Worm (Caenorhabditis elegans): ENCODE data around the gene srlf-24.

- no peak for TF ChIP-seq ets-4 (tag; optimal IDR thresholded peaks at IDR 0.05)
- no peak for TF ChIP-seq elt-4 (tag; optimal IDR thresholded peaks at IDR 0.05)
- no peak for TF ChIP-seq unc-86 (tag; optimal IDR thresholded peaks at IDR 0.05)
- no peak for TF ChIP-seq pax-1 (tag; optimal IDR thresholded peaks at IDR 0.05)
- peak; percentile 79 for TF ChIP-seq nhr-11 (tag; optimal IDR thresholded peaks at IDR 0.05)
- TF ChIP-seq hlh-30 (tag; optimal IDR thresholded peaks at IDR 0.05; ENCODE audit: insufficient read depth): no peak
- no peak for TF ChIP-seq elt-2 (tag; optimal IDR thresholded peaks at IDR 0.05)
- TF ChIP-seq gmeb-2 (tag; optimal IDR thresholded peaks at IDR 0.05): no peak
- TF ChIP-seq odd-2 (tag; optimal IDR thresholded peaks at IDR 0.05): no peak
- TF ChIP-seq rnt-1 (tag; optimal IDR thresholded peaks at IDR 0.05): no peak
- no peak for TF ChIP-seq F13H6.1 (tag; optimal IDR thresholded peaks at IDR 0.05)
- TF ChIP-seq tbx-2 (tag; optimal IDR thresholded peaks at IDR 0.05): no peak
These were observed 2.1 kb downstream of the srlf-24 start for ce11 chrIV:11103501-11103900.

Measured in whole organism, late embryonic.